Fruit fly (Drosophila melanogaster) whole organism, embryonic: Measurements from ENCODE around the gene CG8042.
A peak's percentile ranks its signal among the peaks of the same experiment; 100 is the strongest.

Experiments used
- Atf3 ChIP-seq: fragments of 200-800 bp; sonication (Bioruptor generic); optimal IDR thresholded peaks from 3 replicates; lab custom pipeline; 2016; ENCODE audit warnings: missing biosample characterization, missing genetic modification characterization
- CG10267 ChIP-seq: fragments of 200-800 bp; sonication (Bioruptor generic); optimal IDR thresholded peaks from 2 replicates; lab custom pipeline; 2018; ENCODE audit warnings: missing biosample characterization, mild to moderate bottlenecking, missing genetic modification characterization, moderate library complexity
- CG1792 ChIP-seq: fragments of 200-800 bp; sonication (Bioruptor generic); optimal IDR thresholded peaks from 2 replicates; lab custom pipeline; 2016; ENCODE audit warnings: missing biosample characterization, missing genetic modification characterization
- CG1832 ChIP-seq: fragments of 200-800 bp; sonication (Bioruptor generic); optimal IDR thresholded peaks from 2 replicates; lab custom pipeline; 2017; ENCODE audit warnings: missing biosample characterization, mild to moderate bottlenecking, missing genetic modification characterization, inconsistent platforms
- CG2116 ChIP-seq: fragments of 200-800 bp; sonication (Bioruptor generic); optimal IDR thresholded peaks from 3 replicates; lab custom pipeline; 2018; ENCODE audit warnings: missing biosample characterization, mild to moderate bottlenecking, missing genetic modification characterization
- CG2678 ChIP-seq: fragments of 200-800 bp; sonication (Bioruptor generic); optimal IDR thresholded peaks from 3 replicates; lab custom pipeline; 2019; ENCODE audit warnings: missing biosample characterization, mild to moderate bottlenecking, missing genetic modification characterization, moderate library complexity
- CG2712 ChIP-seq: fragments of 200-800 bp; optimal IDR thresholded peaks from 3 replicates; lab custom pipeline; 2019; ENCODE audit warnings: missing biosample characterization, mild to moderate bottlenecking, missing genetic modification characterization, moderate library complexity
- CG3065 ChIP-seq: fragments of 200-800 bp; sonication (Bioruptor generic); optimal IDR thresholded peaks from 2 replicates; lab custom pipeline; 2016; ENCODE audit warnings: missing biosample characterization, missing genetic modification characterization
- CG42726 ChIP-seq: fragments of 200-800 bp; sonication (Bioruptor generic); IDR thresholded peaks from 2 replicates; pipeline ENCODE4 v1.3.6; 2022; ENCODE audit warnings: missing biosample characterization, missing genetic modification characterization; ENCODE audit not compliant: partially characterized antibody
- CG4854 ChIP-seq: fragments of 200-800 bp; sonication (Bioruptor generic); optimal IDR thresholded peaks from 2 replicates; lab custom pipeline; 2016; ENCODE audit warnings: missing biosample characterization, missing genetic modification characterization, inconsistent platforms
- CG7745 ChIP-seq: fragments of 200-800 bp; sonication (Bioruptor generic); optimal IDR thresholded peaks from 2 replicates; lab custom pipeline; 2018; ENCODE audit warnings: missing biosample characterization, mild to moderate bottlenecking, missing genetic modification characterization, moderate library complexity
- CG8944 ChIP-seq: fragments of 200-800 bp; sonication (Bioruptor generic); optimal IDR thresholded peaks from 3 replicates; lab custom pipeline; 2016; ENCODE audit warnings: missing biosample characterization, missing genetic modification characterization
- CoRest ChIP-seq: fragments of 200-800 bp; sonication (Bioruptor generic); optimal IDR thresholded peaks from 3 replicates; lab custom pipeline; 2018; ENCODE audit warnings: missing biosample characterization, mild to moderate bottlenecking, missing genetic modification characterization, moderate library complexity
- CrebB ChIP-seq: fragments of 200-800 bp; sonication (Bioruptor generic); optimal IDR thresholded peaks from 3 replicates; lab custom pipeline; 2018; ENCODE audit warnings: missing biosample characterization, mild to moderate bottlenecking, missing genetic modification characterization
- D ChIP-seq, 2 experiments: fragments of 200-800 bp in 1 of 2; fragments of >200 bp in 1 of 2; sonication (Bioruptor generic) in 1 of 2; optimal IDR thresholded peaks; 2 replicates in 1 of 2; 3 replicates in 1 of 2; lab custom pipeline; 2017; ENCODE audit warnings: mild to moderate bottlenecking in 1 of 2, missing biosample characterization in 1 of 2, missing genetic modification characterization in 1 of 2, missing genetic modification reagents in 1 of 2
- D19B ChIP-seq: fragments of 200-800 bp; sonication (Bioruptor generic); optimal IDR thresholded peaks from 2 replicates; lab custom pipeline; 2017; ENCODE audit warnings: missing biosample characterization, mild to moderate bottlenecking, missing genetic modification characterization
- Ets65A ChIP-seq: fragments of 200-800 bp; sonication (Bioruptor generic); peaks from one replicate; lab custom pipeline; 2016; ENCODE audit warnings: missing biosample characterization, missing genetic modification characterization
- HHEX ChIP-seq: fragments of 200-800 bp; sonication (Bioruptor generic); optimal IDR thresholded peaks from 3 replicates; lab custom pipeline; 2017; ENCODE audit warnings: missing biosample characterization, mild to moderate bottlenecking, missing genetic modification characterization, missing genetic modification reagents
- Hand ChIP-seq: fragments of 200-800 bp; sonication (Bioruptor generic); optimal IDR thresholded peaks from 2 replicates; lab custom pipeline; 2017; ENCODE audit warnings: mild to moderate bottlenecking, missing biosample characterization, missing genetic modification reagents, missing genetic modification characterization
- HmgZ ChIP-seq: fragments of 200-800 bp; sonication (Bioruptor generic); optimal IDR thresholded peaks from 2 replicates; lab custom pipeline; 2018; ENCODE audit warnings: missing biosample characterization, mild to moderate bottlenecking, missing genetic modification characterization
- Hmx ChIP-seq: fragments of 200-800 bp; sonication (Bioruptor generic); optimal IDR thresholded peaks from 2 replicates; lab custom pipeline; 2016; ENCODE audit warnings: missing biosample characterization, missing genetic modification characterization
- Kr ChIP-seq: fragments of 200-800 bp; sonication (Bioruptor generic); optimal IDR thresholded peaks from 2 replicates; lab custom pipeline; 2017; ENCODE audit warnings: missing biosample characterization, mild to moderate bottlenecking, missing genetic modification characterization
- MESR4 ChIP-seq: fragments of 200-800 bp; sonication (Bioruptor generic); optimal IDR thresholded peaks from 2 replicates; lab custom pipeline; 2018; ENCODE audit warnings: missing biosample characterization, mild to moderate bottlenecking, missing genetic modification characterization, moderate library complexity
- Med ChIP-seq: fragments of 200-800 bp; sonication (Bioruptor generic); peaks from one replicate; lab custom pipeline; 2016; ENCODE audit warnings: missing biosample characterization, missing genetic modification characterization, mild to moderate bottlenecking, inconsistent platforms, moderate library complexity
- Myb ChIP-seq: fragments of 200-800 bp; sonication (Bioruptor generic); optimal IDR thresholded peaks from 2 replicates; lab custom pipeline; 2016; ENCODE audit warnings: missing biosample characterization, missing genetic modification characterization
- NfI ChIP-seq: fragments of 200-800 bp; sonication (Bioruptor generic); optimal IDR thresholded peaks from 3 replicates; lab custom pipeline; 2018; ENCODE audit warnings: missing biosample characterization, mild to moderate bottlenecking, missing genetic modification characterization, moderate library complexity
- Ravus ChIP-seq: fragments of 200-800 bp; sonication (Bioruptor generic); IDR thresholded peaks from 2 replicates; pipeline ENCODE4 v1.3.6; 2022; ENCODE audit warnings: missing biosample characterization, missing genetic modification characterization
- Sox102F ChIP-seq: fragments of 200-800 bp; sonication (Bioruptor generic); optimal IDR thresholded peaks from 2 replicates; lab custom pipeline; 2018; ENCODE audit warnings: missing biosample characterization, mild to moderate bottlenecking, missing genetic modification characterization, moderate library complexity
- ash1 ChIP-seq: fragments of 200-800 bp; sonication (Bioruptor generic); optimal IDR thresholded peaks from 2 replicates; lab custom pipeline; 2018; ENCODE audit warnings: missing biosample characterization, mild to moderate bottlenecking, missing genetic modification characterization
- bbx ChIP-seq: fragments of 200-800 bp; sonication (Bioruptor generic); IDR thresholded peaks from 2 replicates; pipeline ENCODE4 v1.3.6; 2022; ENCODE audit warnings: missing biosample characterization, missing genetic modification characterization; ENCODE audit not compliant: partially characterized antibody
- cg ChIP-seq: fragments of 200-800 bp; sonication (Bioruptor generic); optimal IDR thresholded peaks from 3 replicates; lab custom pipeline; 2019; ENCODE audit warnings: missing biosample characterization, mild to moderate bottlenecking, missing genetic modification characterization, moderate library complexity
- dati ChIP-seq: fragments of 200-800 bp; sonication (Bioruptor generic); IDR thresholded peaks from 2 replicates; pipeline ENCODE4 v1.3.6; 2022; ENCODE audit warnings: missing biosample characterization, missing genetic modification characterization
- dm ChIP-seq: fragments of 200-800 bp; sonication (Bioruptor generic); optimal IDR thresholded peaks from 3 replicates; lab custom pipeline; 2016; ENCODE audit warnings: missing biosample characterization, missing genetic modification characterization
- dpn ChIP-seq, 2 experiments: fragments of 200-800 bp; sonication (Bioruptor generic); optimal IDR thresholded peaks; 3 replicates each; lab custom pipeline; 2016; ENCODE audit warnings: missing biosample characterization in 2 of 2, missing genetic modification characterization in 2 of 2
- eyg ChIP-seq: fragments of 200-800 bp; sonication (Bioruptor generic); optimal IDR thresholded peaks from 3 replicates; lab custom pipeline; 2016; ENCODE audit warnings: missing biosample characterization, missing genetic modification characterization
- fru ChIP-seq: fragments of >200 bp; optimal IDR thresholded peaks from 2 replicates; lab custom pipeline; 2017
- grn ChIP-seq: fragments of 200-800 bp; sonication (Bioruptor generic); optimal IDR thresholded peaks from 3 replicates; lab custom pipeline; 2017; ENCODE audit warnings: missing biosample characterization, missing genetic modification characterization
- gsb-n ChIP-seq: fragments of 200-800 bp; sonication (Bioruptor generic); optimal IDR thresholded peaks from 3 replicates; lab custom pipeline; 2018; ENCODE audit warnings: missing biosample characterization, mild to moderate bottlenecking, missing genetic modification characterization
- lab ChIP-seq: fragments of 200-800 bp; sonication (Bioruptor generic); optimal IDR thresholded peaks from 3 replicates; lab custom pipeline; 2017; ENCODE audit warnings: missing biosample characterization, missing genetic modification characterization, mild to moderate bottlenecking, moderate library complexity, missing genetic modification reagents
- nmo ChIP-seq: fragments of 200-800 bp; sonication (Bioruptor generic); optimal IDR thresholded peaks from 2 replicates; lab custom pipeline; 2018; ENCODE audit warnings: missing biosample characterization, mild to moderate bottlenecking, missing genetic modification characterization, moderate library complexity
- odd ChIP-seq: fragments of 200-800 bp; sonication (Bioruptor generic); optimal IDR thresholded peaks from 2 replicates; lab custom pipeline; 2017; ENCODE audit warnings: missing biosample characterization, mild to moderate bottlenecking, missing genetic modification characterization
- pros ChIP-seq: fragments of 200-800 bp; sonication (Bioruptor generic); optimal IDR thresholded peaks from 3 replicates; lab custom pipeline; 2019; ENCODE audit warnings: missing biosample characterization, mild to moderate bottlenecking, missing genetic modification characterization, moderate library complexity
- ro ChIP-seq: fragments of 200-800 bp; sonication (Bioruptor generic); IDR thresholded peaks from 2 replicates; pipeline ENCODE4 v1.3.6; 2022; ENCODE audit warnings: missing biosample characterization, missing genetic modification characterization
- sens ChIP-seq: fragments of 200-800 bp; sonication (Bioruptor generic); peaks from one replicate; lab custom pipeline; 2016; ENCODE audit warnings: missing biosample characterization, missing genetic modification characterization
- tap ChIP-seq: fragments of 200-800 bp; optimal IDR thresholded peaks from 3 replicates; lab custom pipeline; 2019; ENCODE audit warnings: missing biosample characterization, mild to moderate bottlenecking, missing genetic modification characterization, moderate library complexity
- tin ChIP-seq: fragments of 200-800 bp; sonication (Bioruptor generic); optimal IDR thresholded peaks from 3 replicates; lab custom pipeline; 2016; ENCODE audit warnings: missing biosample characterization, missing genetic modification characterization
- tup ChIP-seq: fragments of 200-800 bp; sonication (Bioruptor generic); optimal IDR thresholded peaks from 2 replicates; lab custom pipeline; 2016; ENCODE audit warnings: missing biosample characterization, mild to moderate bottlenecking, missing genetic modification characterization, moderate library complexity

CG8042 gene

DNA sequence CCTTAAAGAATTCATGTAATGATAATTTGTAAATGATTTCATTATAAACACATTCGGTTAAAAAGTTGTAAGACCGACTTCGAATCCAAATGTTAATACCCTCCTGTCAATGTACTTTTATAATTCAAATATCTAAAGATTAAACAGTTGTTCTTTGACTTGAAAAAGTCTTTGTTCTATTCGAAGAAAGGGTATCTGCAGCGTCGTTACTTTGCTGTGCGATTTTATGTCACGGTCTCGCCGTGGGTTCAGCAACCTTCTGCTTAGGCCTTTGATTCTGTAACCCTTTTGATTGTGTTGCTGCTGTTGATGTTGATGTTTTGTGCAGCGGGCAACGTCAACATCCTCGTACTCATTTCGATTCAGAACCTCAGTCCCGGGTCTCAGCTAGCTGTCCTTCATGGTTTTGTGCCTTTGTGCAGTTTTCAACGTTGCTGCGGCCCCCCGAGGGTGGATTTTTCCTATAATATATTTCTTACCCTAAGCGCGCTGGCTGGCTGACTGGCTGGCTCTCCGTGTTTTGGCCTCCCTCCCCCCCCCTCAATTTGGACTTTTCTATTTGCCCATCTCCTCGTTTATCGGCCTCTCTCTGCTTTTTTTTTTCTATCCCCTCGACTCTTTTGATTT is 6.5 kb upstream of the CG8042 start:
- TF ChIP-seq eyg (GFP tag; lab: Kevin White, UChicago) (no peak), Ets65A (peak; percentile 37), Sox102F (no peak), D19B (peak; percentile 15), CG2712 (no peak), Med (GFP tag; lab: Kevin White, UChicago) (peak; percentile 57), gsb-n (tag; lab: Kevin White, UChicago) (peak; percentile 10), pros (peak; percentile 90), sens (GFP tag; lab: Kevin White, UChicago) (peak; percentile 72), CG2116 (GFP tag; lab: Kevin White, UChicago) (no peak), ro (GFP tag; lab: Robert Waterston, UW) (no peak), Kr (GFP tag; lab: Kevin White, UChicago) (peak; percentile 38)

- TF ChIP-seq dm (GFP tag; lab: Kevin White, UChicago) = no peak
- peak; percentile 14 for TF ChIP-seq CrebB (tag; lab: Kevin White, UChicago)
- TF ChIP-seq tap = no peak
- TF ChIP-seq tup (GFP tag; lab: Kevin White, UChicago) = no peak
- no peak for TF ChIP-seq CG7745
- peak; percentile 68 for TF ChIP-seq lab (GFP tag; lab: Kevin White, UChicago)
- peak; percentile 20 for TF ChIP-seq HmgZ (tag; lab: Kevin White, UChicago)
- no peak for TF ChIP-seq grn (GFP tag; lab: Kevin White, UChicago)
- no peak for TF ChIP-seq CG8944
- TF ChIP-seq dati (GFP tag; lab: Robert Waterston, UW) = no peak
- TF ChIP-seq CG10267 (tag; lab: Kevin White, UChicago) = peak; percentile 81
- peak; percentile 31 for TF ChIP-seq CG1792 (GFP tag; lab: Kevin White, UChicago)
- peak; percentile 55 for TF ChIP-seq Hand (GFP tag; lab: Kevin White, UChicago)
- peak; percentile 93 for TF ChIP-seq nmo
- peak; percentile 63 for TF ChIP-seq D (optimal IDR thresholded peaks at IDR 0.05; lab: Kevin White, UChicago)
- no peak for TF ChIP-seq D (GFP tag; optimal IDR thresholded peaks at IDR 0.05; lab: Kevin White, UChicago)
- peak; percentile 31 for TF ChIP-seq CG2678 (tag; lab: Kevin White, UChicago)
- TF ChIP-seq odd (GFP tag; lab: Kevin White, UChicago) = peak; percentile 12
- peak; percentile 34 for TF ChIP-seq tin (GFP tag; lab: Kevin White, UChicago)
- TF ChIP-seq Ravus = no peak
- TF ChIP-seq bbx (GFP tag; lab: Robert Waterston, UW) = no peak
- TF ChIP-seq CG1832 (GFP tag; lab: Kevin White, UChicago) = peak; percentile 41
- TF ChIP-seq cg (GFP tag; lab: Kevin White, UChicago) = peak; percentile 84
- TF ChIP-seq dpn (GFP tag; optimal IDR thresholded peaks at IDR 0.05; lab: Kevin White, UChicago) = peak in 1 of 2 experiments; percentile 5
- TF ChIP-seq fru (lab: Kevin White, UChicago) = no peak
- peak; percentile 25 for TF ChIP-seq HHEX (GFP tag; lab: Kevin White, UChicago)
- TF ChIP-seq MESR4 (GFP tag; lab: Kevin White, UChicago) = peak; percentile 29
- no peak for TF ChIP-seq Hmx (GFP tag; lab: Kevin White, UChicago)
- peak; percentile 63 for TF ChIP-seq ash1
- TF ChIP-seq NfI (GFP tag; lab: Kevin White, UChicago) = no peak
- no peak for TF ChIP-seq CG3065 (GFP tag; lab: Kevin White, UChicago)
- peak; percentile 39 for TF ChIP-seq CG4854 (GFP tag; lab: Kevin White, UChicago)
- TF ChIP-seq CG42726 (GFP tag; lab: Robert Waterston, UW) = no peak
- peak; percentile 84 for TF ChIP-seq Myb
- no peak for TF ChIP-seq Atf3
- no peak for TF ChIP-seq CoRest
Measured at dm6 chr3L:7978777-7979649, 4.2 kb upstream of the CG8042 start, which contains the start of gene nmo. TSS of gene nmo (plus strand) at chr3L:7979046.
